Worm (Caenorhabditis elegans) whole organism, L2 larva: ENCODE data around the gene T08A9.13.

Experiments used
- C34F6.9 ChIP-seq: fragments of 150-350 bp; optimal IDR thresholded peaks from 2 replicates; lab custom pipeline; 2014; ENCODE audit warnings: missing biosample characterization, missing genetic modification characterization
- F13H6.1 ChIP-seq: sonication (generic microtip); optimal IDR thresholded peaks from 2 replicates; lab custom pipeline; 2016; ENCODE audit warnings: missing genetic modification characterization, missing compliant biosample characterization
- Y55F3AM.14 ChIP-seq: fragments of 200-800 bp; sonication (Bioruptor generic); optimal IDR thresholded peaks from 2 replicates; lab custom pipeline; 2018; ENCODE audit warnings: mild to moderate bottlenecking, missing genetic modification characterization, missing compliant biosample characterization
- ZK546.5 ChIP-seq: sonication (generic microtip); optimal IDR thresholded peaks from 2 replicates; lab custom pipeline; 2017; ENCODE audit warnings: missing biosample characterization, missing genetic modification characterization
- blmp-1 ChIP-seq: sonication (generic microtip); optimal IDR thresholded peaks from 2 replicates; lab custom pipeline; 2017; ENCODE audit warnings: missing genetic modification characterization, mild to moderate bottlenecking, missing compliant biosample characterization, antibody characterized with exemption, moderate library complexity; ENCODE audit not compliant: insufficient read depth
- ceh-16 ChIP-seq: fragments of 150-350 bp; optimal IDR thresholded peaks from 2 replicates; lab custom pipeline; 2014; ENCODE audit warnings: missing biosample characterization, missing genetic modification characterization
- ceh-82 ChIP-seq: fragments of 150-350 bp; optimal IDR thresholded peaks from 2 replicates; lab custom pipeline; 2014; ENCODE audit warnings: missing biosample characterization, missing genetic modification characterization
- crh-2 ChIP-seq: sonication (generic microtip); optimal IDR thresholded peaks from 2 replicates; lab custom pipeline; 2017; ENCODE audit warnings: missing biosample characterization, missing genetic modification characterization
- egl-27 ChIP-seq: sonication (generic microtip); optimal IDR thresholded peaks from 3 replicates; lab custom pipeline; 2017; ENCODE audit warnings: missing biosample characterization, missing genetic modification reagents, missing genetic modification characterization
- elt-1 ChIP-seq: fragments of 150-350 bp; optimal IDR thresholded peaks from 2 replicates; lab custom pipeline; 2014; ENCODE audit warnings: missing biosample characterization, missing genetic modification characterization
- elt-3 ChIP-seq: sonication (generic microtip); optimal IDR thresholded peaks from 2 replicates; lab custom pipeline; 2017; ENCODE audit warnings: missing biosample characterization, missing genetic modification characterization
- fos-1 ChIP-seq: fragments of 150-350 bp; optimal IDR thresholded peaks from 2 replicates; lab custom pipeline; 2014; ENCODE audit warnings: missing biosample characterization, missing genetic modification characterization
- gmeb-1 ChIP-seq: fragments of 150-350 bp; optimal IDR thresholded peaks from 2 replicates; lab custom pipeline; 2014; ENCODE audit warnings: missing biosample characterization, missing genetic modification characterization
- lin-11 ChIP-seq: fragments of 150-350 bp; sonication (generic microtip); optimal IDR thresholded peaks from 2 replicates; lab custom pipeline; 2014; ENCODE audit warnings: missing biosample characterization, missing genetic modification characterization, inconsistent platforms, mixed read lengths
- lin-13 ChIP-seq: fragments of 150-350 bp; optimal IDR thresholded peaks from 2 replicates; lab custom pipeline; 2014; ENCODE audit warnings: missing biosample characterization, missing genetic modification reagents, missing genetic modification characterization
- lin-39 ChIP-seq: fragments of 150-350 bp; optimal IDR thresholded peaks from 2 replicates; lab custom pipeline; 2014; ENCODE audit warnings: missing biosample characterization, missing genetic modification reagents, missing genetic modification characterization
- lsy-2 ChIP-seq, 2 experiments: fragments of 150-350 bp in 1 of 2; sonication (generic microtip) in 1 of 2; optimal IDR thresholded peaks; 2 replicates each; lab custom pipeline; 2014 to 2017; ENCODE audit warnings: missing biosample characterization in 2 of 2, missing genetic modification characterization in 2 of 2
- mab-5 ChIP-seq: fragments of 150-350 bp; optimal IDR thresholded peaks from 2 replicates; lab custom pipeline; 2014; ENCODE audit warnings: missing biosample characterization, missing genetic modification characterization
- mdl-1 ChIP-seq, 2 experiments: fragments of 150-350 bp in 1 of 2; sonication (generic microtip) in 1 of 2; optimal IDR thresholded peaks; 2 replicates each; lab custom pipeline; 2017; ENCODE audit warnings: missing biosample characterization in 2 of 2, missing genetic modification characterization in 2 of 2
- nhr-11 ChIP-seq: fragments of 150-350 bp; optimal IDR thresholded peaks from 2 replicates; lab custom pipeline; 2014; ENCODE audit warnings: missing biosample characterization, missing genetic modification characterization
- nhr-129 ChIP-seq: fragments of 150-350 bp; optimal IDR thresholded peaks from 2 replicates; lab custom pipeline; 2014; ENCODE audit warnings: missing biosample characterization, missing genetic modification characterization
- nhr-21 ChIP-seq: fragments of 150-350 bp; optimal IDR thresholded peaks from 2 replicates; lab custom pipeline; 2014; ENCODE audit warnings: missing biosample characterization, missing genetic modification characterization
- nhr-23 ChIP-seq: fragments of 150-350 bp; optimal IDR thresholded peaks from 2 replicates; lab custom pipeline; 2014; ENCODE audit warnings: missing biosample characterization, missing genetic modification reagents, missing genetic modification characterization
- nhr-237 ChIP-seq: fragments of 150-350 bp; optimal IDR thresholded peaks from 2 replicates; lab custom pipeline; 2014; ENCODE audit warnings: missing biosample characterization, missing genetic modification characterization
- nhr-25 ChIP-seq: fragments of 150-350 bp; sonication (generic microtip); optimal IDR thresholded peaks from 3 replicates; lab custom pipeline; 2014; ENCODE audit warnings: missing biosample characterization, missing genetic modification characterization
- nhr-6 ChIP-seq: fragments of 150-350 bp; optimal IDR thresholded peaks from 2 replicates; lab custom pipeline; 2014; ENCODE audit warnings: missing biosample characterization, missing genetic modification characterization
- nhr-77 ChIP-seq: fragments of 150-350 bp; optimal IDR thresholded peaks from 2 replicates; lab custom pipeline; 2014; ENCODE audit warnings: missing biosample characterization, missing genetic modification characterization
- peb-1 ChIP-seq: fragments of 150-350 bp; optimal IDR thresholded peaks from 2 replicates; lab custom pipeline; 2014; ENCODE audit warnings: missing biosample characterization, missing genetic modification characterization
- sem-4 ChIP-seq: fragments of 150-350 bp; optimal IDR thresholded peaks from 2 replicates; lab custom pipeline; 2014; ENCODE audit warnings: missing biosample characterization, missing genetic modification reagents, missing genetic modification characterization
- sma-9 ChIP-seq, 2 experiments: fragments of 150-350 bp in 1 of 2; sonication (generic microtip) in 1 of 2; optimal IDR thresholded peaks; 2 replicates each; lab custom pipeline; 2014 to 2016; ENCODE audit warnings: missing genetic modification characterization in 2 of 2, mild to moderate bottlenecking in 1 of 2, missing biosample characterization in 1 of 2, missing compliant biosample characterization in 1 of 2, missing genetic modification reagents in 1 of 2, moderate library complexity in 1 of 2
- snpc-4 ChIP-seq: fragments of 150-350 bp; optimal IDR thresholded peaks from 2 replicates; lab custom pipeline; 2014; ENCODE audit warnings: missing biosample characterization, missing genetic modification characterization
- unc-39 ChIP-seq: fragments of 150-350 bp; optimal IDR thresholded peaks from 2 replicates; lab custom pipeline; 2014; ENCODE audit warnings: missing biosample characterization, missing genetic modification characterization
- unc-55 ChIP-seq: fragments of 150-350 bp; sonication (generic microtip); optimal IDR thresholded peaks from 3 replicates; lab custom pipeline; 2014; ENCODE audit warnings: missing biosample characterization, missing genetic modification reagents, missing genetic modification characterization
- zag-1 ChIP-seq: fragments of 150-350 bp; optimal IDR thresholded peaks from 2 replicates; lab custom pipeline; 2014; ENCODE audit warnings: missing biosample characterization, missing genetic modification characterization
- ztf-1 ChIP-seq: fragments of 200-800 bp; sonication (Bioruptor generic); conservative IDR thresholded peaks from 2 replicates; pipeline ENCODE4 v1.3.6; 2022; ENCODE audit warnings: missing genetic modification characterization, missing compliant biosample characterization
- ztf-4 ChIP-seq: fragments of 150-350 bp; optimal IDR thresholded peaks from 2 replicates; lab custom pipeline; 2014; ENCODE audit warnings: missing biosample characterization, missing genetic modification characterization

T08A9.13 gene

DNA sequence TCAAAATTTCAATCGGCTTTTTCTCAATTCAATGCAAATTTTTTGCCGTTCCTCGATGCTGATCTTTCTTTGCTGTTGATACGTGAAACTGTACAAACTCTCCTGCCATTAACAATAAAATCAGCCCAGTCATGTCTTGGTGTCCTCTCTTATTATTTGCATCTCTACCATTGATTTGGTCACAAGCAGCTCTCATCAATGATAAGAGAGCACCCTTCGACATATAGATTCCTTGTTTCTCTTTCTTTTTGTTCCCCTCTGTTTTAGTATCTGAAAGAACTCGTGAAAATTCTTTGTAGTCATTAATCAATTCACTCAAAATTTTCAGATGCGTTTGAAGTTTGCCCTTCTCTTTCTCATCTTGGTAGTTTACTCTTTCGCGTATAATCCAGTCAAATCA is 30.4 kb downstream of the T08A9.13 start, which contains the start of gene lron-7:
Gene lron-7, plus strand, starts transcription at position 323 of the 400 bp plus-strand sequence.
- no peak for TF ChIP-seq zag-1 (tag; lab: Kevin White, UChicago)
- TF ChIP-seq mdl-1 (tag; optimal IDR thresholded peaks at IDR 0.05; lab: Kevin White, UChicago), result no peak
- TF ChIP-seq snpc-4, result no peak
- peak; percentile 38 for TF ChIP-seq crh-2 (tag; lab: Kevin White, UChicago)
- TF ChIP-seq nhr-237 (tag; lab: Kevin White, UChicago), result no peak
- TF ChIP-seq fos-1 (tag; lab: Kevin White, UChicago), result peak; percentile 40
- no peak for TF ChIP-seq sma-9 (GFP tag; optimal IDR thresholded peaks at IDR 0.05; lab: Kevin White, UChicago)
- no peak for TF ChIP-seq sma-9 (tag; optimal IDR thresholded peaks at IDR 0.05; lab: Kevin White, UChicago)
- no peak for TF ChIP-seq ZK546.5 (tag; lab: Kevin White, UChicago)
- TF ChIP-seq nhr-11, result no peak
- TF ChIP-seq unc-39 (tag; lab: Kevin White, UChicago), result no peak

- TF ChIP-seq nhr-21, result no peak
- no peak for TF ChIP-seq blmp-1 (tag; lab: Kevin White, UChicago)
- TF ChIP-seq ztf-1 (GFP tag; lab: Robert Waterston, UW), result no peak
- TF ChIP-seq lsy-2 (tag; optimal IDR thresholded peaks at IDR 0.05; lab: Kevin White, UChicago), result no peak
- TF ChIP-seq C34F6.9 (tag; lab: Kevin White, UChicago), result no peak
- TF ChIP-seq F13H6.1 (tag; lab: Kevin White, UChicago), result peak; percentile 7
- no peak for TF ChIP-seq fos-1 (tag; lab: Kevin White, UChicago)
- TF ChIP-seq nhr-129 (tag; lab: Kevin White, UChicago), result peak; percentile 11
- TF ChIP-seq elt-3 (tag; lab: Kevin White, UChicago), result no peak
- TF ChIP-seq snpc-4, result no peak
- no peak for TF ChIP-seq lin-11 (tag; lab: Kevin White, UChicago)
- TF ChIP-seq nhr-77 (tag; lab: Kevin White, UChicago), result no peak
Observed at ce11 chrX:7290859-7291628, 31.2 kb downstream of the T08A9.13 start.

DNA sequence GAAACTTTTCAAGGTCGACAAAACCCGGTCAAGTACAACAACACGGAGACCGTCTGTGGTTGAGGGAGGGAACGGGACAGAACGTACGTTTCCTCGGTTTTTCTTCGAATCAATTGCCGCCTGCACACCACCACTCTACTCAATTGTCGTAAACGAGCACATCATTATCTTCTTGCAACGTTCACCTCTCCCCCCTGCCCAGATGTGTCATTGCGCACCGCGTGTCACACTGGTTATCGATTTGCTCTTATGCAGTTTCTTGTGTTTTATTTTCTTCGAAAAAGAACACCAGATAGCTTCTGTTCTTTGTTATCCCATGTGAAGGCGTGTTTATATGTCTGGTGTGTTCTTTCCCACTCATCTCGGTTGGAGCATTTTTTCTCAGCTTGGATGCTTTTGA is 32.7 kb downstream of the T08A9.13 start:
- no peak for TF ChIP-seq nhr-25 (tag; lab: Kevin White, UChicago)
- TF ChIP-seq elt-1 (tag; lab: Kevin White, UChicago), result no peak
- TF ChIP-seq snpc-4, result no peak
- no peak for TF ChIP-seq F13H6.1 (tag; lab: Kevin White, UChicago)
- TF ChIP-seq crh-2 (tag; lab: Kevin White, UChicago), result no peak
- TF ChIP-seq ztf-4 (tag; lab: Kevin White, UChicago), result no peak
- no peak for TF ChIP-seq ceh-16
- TF ChIP-seq unc-39 (tag; lab: Kevin White, UChicago), result no peak
- TF ChIP-seq ztf-1 (GFP tag; lab: Robert Waterston, UW), result no peak
- TF ChIP-seq nhr-129 (tag; lab: Kevin White, UChicago), result no peak
- no peak for TF ChIP-seq zag-1 (tag; lab: Kevin White, UChicago)

DNA sequence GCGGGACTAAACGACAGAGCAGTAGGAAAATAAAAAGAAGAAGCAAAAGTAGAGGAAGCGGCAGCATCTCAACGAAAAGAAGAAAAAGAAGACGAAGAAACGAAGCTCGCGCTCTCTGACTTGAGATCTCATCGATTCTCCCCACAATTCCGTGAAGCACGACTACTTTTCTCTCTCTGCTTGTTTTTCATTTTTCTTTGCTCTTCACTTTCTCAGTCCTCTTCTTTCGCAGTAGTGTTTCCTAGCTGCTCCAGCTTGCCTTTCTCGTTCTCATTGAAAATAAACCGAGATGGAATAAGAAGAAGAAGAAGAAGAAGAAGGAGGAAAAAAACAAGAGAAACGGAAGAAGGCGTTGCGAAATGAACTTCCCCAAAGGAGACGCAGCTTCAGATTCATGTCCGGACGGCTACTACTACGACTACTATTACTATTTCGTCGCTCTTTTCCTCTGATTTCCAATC is 37.5 kb downstream of the T08A9.13 start:
- no peak for TF ChIP-seq ZK546.5 (tag; lab: Kevin White, UChicago)
- peak; percentile 49 for TF ChIP-seq Y55F3AM.14
- peak in 1 of 2 experiments; percentile 54 for TF ChIP-seq lsy-2 (tag; optimal IDR thresholded peaks at IDR 0.05; lab: Kevin White, UChicago)
- TF ChIP-seq snpc-4, result peak; percentile 13
- TF ChIP-seq ceh-16, result no peak
- peak; percentile 65 for TF ChIP-seq C34F6.9 (tag; lab: Kevin White, UChicago)
- peak; percentile 22 for TF ChIP-seq sma-9 (GFP tag; optimal IDR thresholded peaks at IDR 0.05; lab: Kevin White, UChicago)
- no peak for TF ChIP-seq sma-9 (tag; optimal IDR thresholded peaks at IDR 0.05; lab: Kevin White, UChicago)
- TF ChIP-seq egl-27, result peak; percentile 62
- no peak for TF ChIP-seq nhr-23 (tag; lab: Kevin White, UChicago)
- no peak for TF ChIP-seq gmeb-1 (tag; lab: Kevin White, UChicago)
- no peak for TF ChIP-seq lin-39 (tag; lab: Kevin White, UChicago)
- peak; percentile 52 for TF ChIP-seq nhr-6 (tag; lab: Kevin White, UChicago)
- TF ChIP-seq nhr-25 (tag; lab: Kevin White, UChicago), result no peak
- TF ChIP-seq ceh-82 (tag; lab: Kevin White, UChicago), result no peak
- peak; percentile 32 for TF ChIP-seq sem-4 (tag; lab: Kevin White, UChicago)
- TF ChIP-seq zag-1 (tag; lab: Kevin White, UChicago), result peak; percentile 87
- TF ChIP-seq nhr-129 (tag; lab: Kevin White, UChicago), result peak; percentile 67
- TF ChIP-seq unc-39 (tag; lab: Kevin White, UChicago), result peak; percentile 82
- peak in 1 of 2 experiments; percentile 23 for TF ChIP-seq mdl-1 (tag; optimal IDR thresholded peaks at IDR 0.05; lab: Kevin White, UChicago)
- no peak for TF ChIP-seq nhr-237 (tag; lab: Kevin White, UChicago)
- TF ChIP-seq mab-5 (tag; lab: Kevin White, UChicago), result peak; percentile 16
- TF ChIP-seq unc-55 (GFP tag; lab: Kevin White, UChicago), result peak; percentile 85
- peak; percentile 83 for TF ChIP-seq F13H6.1 (tag; lab: Kevin White, UChicago)
- TF ChIP-seq lin-13 (GFP tag; lab: Kevin White, UChicago), result peak; percentile 24
- TF ChIP-seq crh-2 (tag; lab: Kevin White, UChicago), result peak; percentile 68
- TF ChIP-seq elt-1 (tag; lab: Kevin White, UChicago), result no peak
- TF ChIP-seq blmp-1 (tag; lab: Kevin White, UChicago), result no peak
- no peak for TF ChIP-seq peb-1 (tag; lab: Kevin White, UChicago)
